Worm (Caenorhabditis elegans): ENCODE results near the gene F09E5.12.

Gene F09E5.12

ce11 chrII:5358137-5358745 lies 12.3 kb downstream of the F09E5.12 start, which contains the start of the genes F09E5.11 and bmy-1 (continued):
- TF ChIP-seq mxl-3 (GFP tag; optimal IDR thresholded peaks at IDR 0.05) (peak; percentile 87), ceh-62 (tag; optimal IDR thresholded peaks at IDR 0.05) (no peak), duxl-1 (tag; optimal IDR thresholded peaks at IDR 0.05; ENCODE audit: poor library complexity) (peak; percentile 72), dmd-9 (GFP tag; IDR thresholded peaks at IDR 0.05) (peak; percentile 83), lin-15B (tag; optimal IDR thresholded peaks at IDR 0.05) (peak; percentile 83)

- TF ChIP-seq pha-4 (GFP tag; IDR thresholded peaks at IDR 0.05) (no peak), pha-4 (tag; optimal IDR thresholded peaks at IDR 0.05) (no peak), saeg-2 (GFP tag; IDR thresholded peaks at IDR 0.05) (no peak), ctbp-1 (GFP tag; IDR thresholded peaks at IDR 0.05) (no peak), nhr-102 (tag; optimal IDR thresholded peaks at IDR 0.05) (no peak), unc-130 (GFP tag; optimal IDR thresholded peaks at IDR 0.05) (no peak), mxl-2 (GFP tag; conservative IDR thresholded peaks at IDR 0.05) (no peak), Y75B8A.6 (GFP tag; IDR thresholded peaks at IDR 0.05) (no peak), nhr-42 (GFP tag; IDR thresholded peaks at IDR 0.05) (no peak), mes-2 (tag; optimal IDR thresholded peaks at IDR 0.05; ENCODE audit: poor library complexity, severe bottlenecking) (no peak), hlh-11 (tag; optimal IDR thresholded peaks at IDR 0.05) (no peak), ceh-82 (tag; optimal IDR thresholded peaks at IDR 0.05) (no peak), D1046.2 (GFP tag; IDR thresholded peaks at IDR 0.05) (no peak), lin-13 (GFP tag; optimal IDR thresholded peaks at IDR 0.05) (no peak), nhr-111 (GFP tag; optimal IDR thresholded peaks at IDR 0.05) (no peak), F49E8.2 (tag; optimal IDR thresholded peaks at IDR 0.05; ENCODE audit: borderline replicate concordance) (no peak), aha-1 (tag) (no peak), zip-11 (GFP tag; IDR thresholded peaks at IDR 0.05) (no peak)
These were observed 15.2 kb downstream of the F09E5.12 start, which contains the start of gene srg-69 for ce11 chrII:5355384-5355783. Gene srg-69 (plus strand): TSS chrII:5355684.

- TF ChIP-seq nhr-10 (tag; optimal IDR thresholded peaks at IDR 0.05) (no peak), F10B5.3 (tag; optimal IDR thresholded peaks at IDR 0.05) (peak; percentile 20), F49E8.2 (tag; optimal IDR thresholded peaks at IDR 0.05; ENCODE audit: borderline replicate concordance) (peak; percentile 24), sdz-12 (GFP tag; optimal IDR thresholded peaks at IDR 0.05) (peak; percentile 65), pha-4 (GFP tag; IDR thresholded peaks at IDR 0.05) (peak; percentile 88), pha-4 (tag; optimal IDR thresholded peaks at IDR 0.05) (no peak), nhr-102 (tag; optimal IDR thresholded peaks at IDR 0.05) (peak; percentile 69), Y5F2A.4 (GFP tag; optimal IDR thresholded peaks at IDR 0.05) (peak; percentile 86), madf-5 (GFP tag; IDR thresholded peaks at IDR 0.05) (peak; percentile 87 to 97), ztf-11 (tag; optimal IDR thresholded peaks at IDR 0.05) (no peak), daf-19 (GFP tag; conservative IDR thresholded peaks at IDR 0.05) (peak; percentile 86), Y48G9A.11 (GFP tag; IDR thresholded peaks at IDR 0.05) (peak; percentile 60; the same call in 1 of the 2 replicates), lin-13 (GFP tag; optimal IDR thresholded peaks at IDR 0.05) (no peak), cey-2 (tag; optimal IDR thresholded peaks at IDR 0.05; ENCODE audit: borderline replicate concordance, insufficient read depth) (no peak), zfp-3 (GFP tag; conservative IDR thresholded peaks at IDR 0.05) (peak; percentile 67; the same call in 1 of the 2 replicates), daf-12 (tag; optimal IDR thresholded peaks at IDR 0.05) (no peak), daf-16 (GFP tag; optimal IDR thresholded peaks at IDR 0.05) (peak; percentile 36 to 80), daf-16 (tag; optimal IDR thresholded peaks at IDR 0.05) (peak; percentile 18), nhr-25 (tag; optimal IDR thresholded peaks at IDR 0.05; ENCODE audit: borderline replicate concordance, insufficient read depth) (no peak), unc-39 (tag; optimal IDR thresholded peaks at IDR 0.05) (no peak), tag-97 (GFP tag; IDR thresholded peaks at IDR 0.05) (no peak), mdl-1 (tag; optimal IDR thresholded peaks at IDR 0.05) (no peak), D1046.2 (GFP tag; IDR thresholded peaks at IDR 0.05) (peak; percentile 87), hlh-11 (tag; optimal IDR thresholded peaks at IDR 0.05) (peak; percentile 7), mxl-3 (GFP tag; optimal IDR thresholded peaks at IDR 0.05) (no peak), F44E2.7 (GFP tag; IDR thresholded peaks at IDR 0.05) (peak; percentile 86; the same call in 1 of the 2 replicates), ceh-44 (GFP tag; IDR thresholded peaks at IDR 0.05) (no peak), ceh-20 (GFP tag; IDR thresholded peaks at IDR 0.05) (0 out of 2 replicates have a peak, but pooled peaks have one; percentile 32), spr-3 (GFP tag; optimal IDR thresholded peaks at IDR 0.05) (peak; percentile 83), set-16 (GFP tag; IDR thresholded peaks at IDR 0.05) (no peak), dve-1 (tag; optimal IDR thresholded peaks at IDR 0.05; ENCODE audit: insufficient read depth) (peak; percentile 44)
These were observed 16.9 kb downstream of the F09E5.12 start for ce11 chrII:5353642-5354041.
